Worm (Caenorhabditis elegans) whole organism, L4/young adult: ENCODE data around the gene C34H4.5.

Experiments used
- dao-5 ChIP-seq: sonication (generic microtip); optimal IDR thresholded peaks from 2 replicates; lab custom pipeline; 2016; ENCODE audit warnings: missing genotype, missing genetic modification characterization, moderate library complexity, missing compliant biosample characterization
- him-1 ChIP-seq: sonication (generic microtip); optimal IDR thresholded peaks from 2 replicates; lab custom pipeline; 2016; ENCODE audit warnings: missing genotype, missing genetic modification reagents, missing genetic modification characterization, missing compliant biosample characterization

ce11 chrIV:1510241-1510640 lies 39.8 kb downstream of the C34H4.5 start, which contains the start of gene txt-4:
- TF ChIP-seq him-1 = no peak
- TF ChIP-seq dao-5 = no peak
